Worm (Caenorhabditis elegans) whole organism, early embryonic: ENCODE data around the gene rnf-5.

Experiments used
- B0310.2 ChIP-seq: sonication (generic microtip); optimal IDR thresholded peaks from 2 replicates; lab custom pipeline; 2016; ENCODE audit warnings: mild to moderate bottlenecking, missing genetic modification characterization, missing compliant biosample characterization
- aly-1 ChIP-seq: sonication (generic microtip); optimal IDR thresholded peaks from 2 replicates; lab custom pipeline; 2016; ENCODE audit warnings: missing genetic modification characterization, missing compliant biosample characterization
- ama-1 ChIP-seq: fragments of 150-350 bp; optimal IDR thresholded peaks from 2 replicates; lab custom pipeline; 2014
- ceh-13 ChIP-seq: fragments of 200-800 bp; sonication (Bioruptor generic); optimal IDR thresholded peaks from 2 replicates; lab custom pipeline; 2018; ENCODE audit warnings: mild to moderate bottlenecking, missing genetic modification characterization, missing compliant biosample characterization
- ceh-36 ChIP-seq: sonication (generic microtip); optimal IDR thresholded peaks from 2 replicates; lab custom pipeline; 2016; ENCODE audit warnings: missing genetic modification characterization, inconsistent platforms, missing compliant biosample characterization
- ets-7 ChIP-seq: sonication (generic microtip); optimal IDR thresholded peaks from 2 replicates; lab custom pipeline; 2016; ENCODE audit warnings: missing genotype, missing genetic modification characterization, missing compliant biosample characterization
- flt-1 ChIP-seq: fragments of 200-800 bp; sonication (Bioruptor generic); IDR thresholded peaks from 2 replicates; pipeline ENCODE4 v1.3.6; 2022; ENCODE audit warnings: missing genetic modification characterization, missing compliant biosample characterization
- hmg-4 ChIP-seq: fragments of 200-800 bp; sonication (Bioruptor generic); optimal IDR thresholded peaks from 2 replicates; lab custom pipeline; 2018; ENCODE audit warnings: mild to moderate bottlenecking, missing genetic modification characterization, missing compliant biosample characterization
- pes-1 ChIP-seq: fragments of 200-800 bp; sonication (Bioruptor generic); IDR thresholded peaks from 2 replicates; pipeline ENCODE4 v1.3.6; 2022; ENCODE audit warnings: missing genetic modification reagents, missing genetic modification characterization, missing compliant biosample characterization
- scrt-1 ChIP-seq: fragments of 200-800 bp; sonication (Bioruptor generic); IDR thresholded peaks from 2 replicates; pipeline ENCODE4 v1.3.6; 2022; ENCODE audit warnings: missing genetic modification characterization, missing compliant biosample characterization
- tbx-11 ChIP-seq: fragments of 200-800 bp; sonication (Bioruptor generic); IDR thresholded peaks from 2 replicates; pipeline ENCODE4 v1.3.6; 2022; ENCODE audit warnings: missing genetic modification characterization, missing compliant biosample characterization
- tra-4 ChIP-seq: sonication (generic microtip); optimal IDR thresholded peaks from 2 replicates; lab custom pipeline; 2017; ENCODE audit warnings: missing genetic modification characterization, missing compliant biosample characterization

DNA sequence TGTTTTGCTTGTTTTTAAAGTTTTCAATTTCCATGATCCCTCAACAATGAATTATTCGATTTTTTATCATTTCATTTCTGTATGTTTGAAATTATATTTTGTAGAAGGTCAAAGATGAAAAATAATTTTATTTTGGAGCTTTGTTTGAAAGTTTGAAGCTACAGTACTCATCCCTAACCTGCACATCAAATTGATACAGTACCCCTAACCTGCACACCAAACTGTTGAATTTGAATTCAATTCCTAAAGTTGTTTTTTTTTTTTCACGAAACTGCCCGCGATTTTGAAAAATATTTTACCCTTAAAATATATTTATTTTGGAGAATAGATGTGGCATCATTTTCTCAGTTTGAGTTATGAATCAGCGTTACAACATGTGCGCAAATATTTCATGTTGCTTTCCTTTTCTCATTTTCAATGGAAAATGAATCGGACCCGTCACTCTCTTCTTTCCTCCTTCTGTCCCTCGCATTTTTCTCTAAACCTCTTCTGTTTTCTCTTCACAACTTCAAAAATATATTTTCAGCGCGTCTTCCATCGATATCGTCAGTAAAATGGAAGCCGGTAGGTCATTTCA is 39.2 kb upstream of the rnf-5 start, which contains the start of gene R74.8:
- TF ChIP-seq B0310.2 (no peak), flt-1 (no peak), tra-4 (tag; lab: Kevin White, UChicago) (no peak), pes-1 (GFP tag; lab: Robert Waterston, UW) (no peak), tbx-11 (GFP tag; lab: Robert Waterston, UW) (no peak), aly-1 (tag; lab: Kevin White, UChicago) (no peak), scrt-1 (no peak), ama-1 (no peak), ets-7 (tag; lab: Kevin White, UChicago) (no peak), hmg-4 (no peak), ceh-36 (no peak), ceh-13 (GFP tag; lab: Kevin White, UChicago) (no peak)
